Fruit fly (Drosophila melanogaster): Measurements from ENCODE around the gene Eaf6.

dm6 chr3L:5583295-5583707 lies 24.8 kb downstream of the Eaf6 start:
- TF ChIP-seq Met (GFP tag; optimal IDR thresholded peaks at IDR 0.05) (no peak), Gug (GFP tag; IDR thresholded peaks at IDR 0.05) (peak; percentile 82), CG11762 (GFP tag; optimal IDR thresholded peaks at IDR 0.05; ENCODE audit: insufficient read depth) (peak; percentile 58), Sox14 (GFP tag; optimal IDR thresholded peaks at IDR 0.05) (no peak), ss (GFP tag; optimal IDR thresholded peaks at IDR 0.05) (no peak), CG9139 (GFP tag; optimal IDR thresholded peaks at IDR 0.05) (no peak), CG1621 (tag; optimal IDR thresholded peaks at IDR 0.05) (no peak), salr (GFP tag; optimal IDR thresholded peaks at IDR 0.05) (peak in 1 of 2 experiments; percentile 59), CG11902 (GFP tag; optimal IDR thresholded peaks at IDR 0.05) (peak; percentile 79), eg (GFP tag; IDR thresholded peaks at IDR 0.05) (peak; percentile 89)

Measured in whole organism, prepupa.